Fruit fly (Drosophila melanogaster) whole organism, embryonic: Measurements from ENCODE around the gene CG8066.

Experiments
- Bdp1 ChIP-seq: fragments of 200-800 bp; sonication (Bioruptor generic); optimal IDR thresholded peaks from 3 replicates; lab custom pipeline; 2016; ENCODE audit warnings: missing biosample characterization, missing genetic modification characterization
- Blimp-1 ChIP-seq: fragments of 200-800 bp; sonication (Bioruptor generic); optimal IDR thresholded peaks from 3 replicates; lab custom pipeline; 2018; ENCODE audit warnings: missing biosample characterization, missing genetic modification characterization, mild to moderate bottlenecking, moderate library complexity, missing genetic modification reagents
- CG10654 ChIP-seq: fragments of 200-800 bp; sonication (Bioruptor generic); optimal IDR thresholded peaks from 2 replicates; lab custom pipeline; 2016; ENCODE audit warnings: missing biosample characterization, missing genetic modification characterization
- CG13296 ChIP-seq: fragments of 200-800 bp; sonication (Bioruptor generic); optimal IDR thresholded peaks from 3 replicates; lab custom pipeline; 2018; ENCODE audit warnings: missing biosample characterization, mild to moderate bottlenecking, missing genetic modification characterization
- CG15479 ChIP-seq: fragments of 200-800 bp; sonication (Bioruptor generic); optimal IDR thresholded peaks from 3 replicates; lab custom pipeline; 2019; ENCODE audit warnings: missing biosample characterization, mild to moderate bottlenecking, missing genetic modification characterization, moderate library complexity
- CG15601 ChIP-seq: fragments of 200-800 bp; sonication (Bioruptor generic); optimal IDR thresholded peaks from 3 replicates; lab custom pipeline; 2019; ENCODE audit warnings: missing biosample characterization, mild to moderate bottlenecking, missing genetic modification characterization, moderate library complexity
- CG17361 ChIP-seq: fragments of 200-800 bp; sonication (Bioruptor generic); IDR thresholded peaks from 3 replicates; pipeline ENCODE4 v1.3.6; 2022; ENCODE audit warnings: missing biosample characterization, missing genetic modification characterization
- CG2875 ChIP-seq: fragments of 200-800 bp; sonication (Bioruptor generic); optimal IDR thresholded peaks from 2 replicates; lab custom pipeline; 2017; ENCODE audit warnings: missing biosample characterization, mild to moderate bottlenecking, missing genetic modification characterization, missing genetic modification reagents
- CG32532 ChIP-seq: fragments of 200-800 bp; sonication (Bioruptor generic); IDR thresholded peaks from 2 replicates; pipeline ENCODE4 v1.3.6; 2022; ENCODE audit warnings: missing biosample characterization, missing genetic modification characterization
- CG6689 ChIP-seq: fragments of 200-800 bp; sonication (Bioruptor generic); IDR thresholded peaks from 2 replicates; pipeline ENCODE4 v1.3.6; 2022; ENCODE audit warnings: missing biosample characterization, missing genetic modification characterization
- CG8478 ChIP-seq: fragments of >200 bp; optimal IDR thresholded peaks from 2 replicates; lab custom pipeline; 2018
- Camta ChIP-seq: fragments of 200-800 bp; sonication (Bioruptor generic); optimal IDR thresholded peaks from 2 replicates; lab custom pipeline; 2016; ENCODE audit warnings: missing biosample characterization, missing genetic modification characterization
- CoRest ChIP-seq: fragments of 200-800 bp; sonication (Bioruptor generic); optimal IDR thresholded peaks from 3 replicates; lab custom pipeline; 2018; ENCODE audit warnings: missing biosample characterization, mild to moderate bottlenecking, missing genetic modification characterization, moderate library complexity
- Dref ChIP-seq: fragments of 200-800 bp; sonication (Bioruptor generic); IDR thresholded peaks from 2 replicates; pipeline ENCODE4 v1.3.6; 2022; ENCODE audit warnings: missing biosample characterization, missing genetic modification characterization
- Eip74EF ChIP-seq, 2 experiments: fragments of 200-800 bp in 1 of 2; fragments of >200 bp in 1 of 2; sonication (Bioruptor generic) in 1 of 2; optimal IDR thresholded peaks; 2 replicates each; lab custom pipeline; 2017 to 2019; ENCODE audit warnings: missing biosample characterization in 2 of 2, missing genetic modification characterization in 2 of 2, mild to moderate bottlenecking in 1 of 2, moderate library complexity in 1 of 2
- HLH54F ChIP-seq: fragments of 200-800 bp; sonication (Bioruptor generic); optimal IDR thresholded peaks from 3 replicates; lab custom pipeline; 2016; ENCODE audit warnings: missing biosample characterization, missing genetic modification characterization
- Hmr ChIP-seq: fragments of 200-800 bp; sonication (Bioruptor generic); optimal IDR thresholded peaks from 3 replicates; lab custom pipeline; 2017; ENCODE audit warnings: mild to moderate bottlenecking, missing biosample characterization, missing genetic modification reagents, missing genetic modification characterization
- Hr3 ChIP-seq: fragments of 200-800 bp; sonication (Bioruptor generic); optimal IDR thresholded peaks from 3 replicates; lab custom pipeline; 2016; ENCODE audit warnings: missing biosample characterization, missing genetic modification characterization
- Mad ChIP-seq: fragments of 200-800 bp; sonication (Bioruptor generic); optimal IDR thresholded peaks from 2 replicates; lab custom pipeline; 2016; ENCODE audit warnings: missing biosample characterization, missing genetic modification characterization
- Meics ChIP-seq: fragments of 200-800 bp; sonication (Bioruptor generic); optimal IDR thresholded peaks from 2 replicates; lab custom pipeline; 2017; ENCODE audit warnings: missing biosample characterization, mild to moderate bottlenecking, missing genetic modification characterization
- Opbp ChIP-seq: fragments of 200-800 bp; sonication (Bioruptor generic); IDR thresholded peaks from 3 replicates; pipeline ENCODE4 v1.3.6; 2022; ENCODE audit warnings: missing biosample characterization, missing genetic modification characterization; ENCODE audit not compliant: partially characterized antibody
- Ptx1 ChIP-seq: fragments of 200-800 bp; sonication (Bioruptor generic); IDR thresholded peaks from 2 replicates; pipeline ENCODE4 v1.3.6; 2022; ENCODE audit warnings: missing biosample characterization, missing genetic modification characterization
- Ravus ChIP-seq: fragments of 200-800 bp; sonication (Bioruptor generic); IDR thresholded peaks from 2 replicates; pipeline ENCODE4 v1.3.6; 2022; ENCODE audit warnings: missing biosample characterization, missing genetic modification characterization
- Side ChIP-seq: fragments of 200-800 bp; sonication (Bioruptor generic); optimal IDR thresholded peaks from 2 replicates; lab custom pipeline; 2016; ENCODE audit warnings: missing biosample characterization, missing genetic modification characterization
- Sox100B ChIP-seq: fragments of 200-800 bp; sonication (Bioruptor generic); optimal IDR thresholded peaks from 3 replicates; lab custom pipeline; 2018; ENCODE audit warnings: missing biosample characterization, mild to moderate bottlenecking, missing genetic modification characterization
- Sox102F ChIP-seq: fragments of 200-800 bp; sonication (Bioruptor generic); optimal IDR thresholded peaks from 2 replicates; lab custom pipeline; 2018; ENCODE audit warnings: missing biosample characterization, mild to moderate bottlenecking, missing genetic modification characterization, moderate library complexity
- Stat92E ChIP-seq, 3 experiments: fragments of >200 bp in 2 of 3; fragments of 200-800 bp in 1 of 3; sonication (Bioruptor generic) in 1 of 3; optimal IDR thresholded peaks; 2 replicates each; lab custom pipeline; 2017 to 2019; ENCODE audit warnings: missing biosample characterization in 3 of 3, missing genetic modification characterization in 3 of 3, mild to moderate bottlenecking in 1 of 3, moderate library complexity in 1 of 3
- cad ChIP-seq: fragments of >200 bp; optimal IDR thresholded peaks from 2 replicates; lab custom pipeline; 2017; ENCODE audit warnings: missing biosample characterization, missing genetic modification characterization
- cato ChIP-seq: fragments of 200-800 bp; sonication (Bioruptor generic); optimal IDR thresholded peaks from 2 replicates; lab custom pipeline; 2016; ENCODE audit warnings: missing biosample characterization, missing genetic modification characterization, borderline replicate concordance
- croc ChIP-seq: fragments of 200-800 bp; sonication (Bioruptor generic); conservative IDR thresholded peaks from 3 replicates; pipeline ENCODE4 v1.3.6; 2022; ENCODE audit warnings: missing biosample characterization, missing genetic modification characterization
- crp ChIP-seq, 2 experiments: fragments of 200-800 bp; sonication (Bioruptor generic); optimal IDR thresholded peaks; 2 replicates in 1 of 2; 3 replicates in 1 of 2; lab custom pipeline; 2017; ENCODE audit warnings: missing biosample characterization in 2 of 2, missing genetic modification characterization in 2 of 2, mild to moderate bottlenecking in 1 of 2, moderate library complexity in 1 of 2
- dmrt99B ChIP-seq: fragments of 200-800 bp; sonication (Bioruptor generic); optimal IDR thresholded peaks from 2 replicates; lab custom pipeline; 2018; ENCODE audit warnings: missing biosample characterization, mild to moderate bottlenecking, missing genetic modification characterization, moderate library complexity
- exex ChIP-seq: fragments of 200-800 bp; sonication (Bioruptor generic); optimal IDR thresholded peaks from 4 replicates; lab custom pipeline; 2018; ENCODE audit warnings: missing biosample characterization, mild to moderate bottlenecking, missing genetic modification characterization, moderate library complexity
- ftz-f1 ChIP-seq: fragments of 200-800 bp; sonication (Bioruptor generic); optimal IDR thresholded peaks from 2 replicates; lab custom pipeline; 2016; ENCODE audit warnings: missing biosample characterization, missing genetic modification characterization
- grau ChIP-seq: fragments of 200-800 bp; optimal IDR thresholded peaks from 3 replicates; lab custom pipeline; 2019; ENCODE audit warnings: missing biosample characterization, mild to moderate bottlenecking, missing genetic modification characterization, moderate library complexity
- gro ChIP-seq: fragments of 200-800 bp; sonication (Bioruptor generic); optimal IDR thresholded peaks from 2 replicates; lab custom pipeline; 2016; ENCODE audit warnings: missing biosample characterization, missing genetic modification characterization
- jigr1 ChIP-seq: fragments of 200-800 bp; sonication (Bioruptor generic); IDR thresholded peaks from 3 replicates; pipeline ENCODE4 v1.3.6; 2022; ENCODE audit warnings: missing biosample characterization, missing genetic modification characterization
- lov ChIP-seq, 2 experiments: fragments of 200-800 bp in 1 of 2; fragments of >200 bp in 1 of 2; sonication (Bioruptor generic) in 1 of 2; IDR thresholded peaks in 1 of 2; optimal IDR thresholded peaks in 1 of 2; 2 replicates in 1 of 2; 3 replicates in 1 of 2; pipeline versions ENCODE4 v1.3.6 to Lab custom; 2017 to 2022; ENCODE audit warnings: missing biosample characterization in 1 of 2, missing genetic modification characterization in 1 of 2
- schlank ChIP-seq: fragments of 200-800 bp; sonication (Bioruptor generic); optimal IDR thresholded peaks from 2 replicates; lab custom pipeline; 2018; ENCODE audit warnings: missing biosample characterization, mild to moderate bottlenecking, missing genetic modification characterization
- sug ChIP-seq: fragments of 200-800 bp; optimal IDR thresholded peaks from 2 replicates; lab custom pipeline; 2019; ENCODE audit warnings: missing biosample characterization, mild to moderate bottlenecking, missing genetic modification characterization, moderate library complexity
- tin ChIP-seq: fragments of 200-800 bp; sonication (Bioruptor generic); optimal IDR thresholded peaks from 3 replicates; lab custom pipeline; 2016; ENCODE audit warnings: missing biosample characterization, missing genetic modification characterization
- trem ChIP-seq: fragments of 200-800 bp; optimal IDR thresholded peaks from 3 replicates; lab custom pipeline; 2019; ENCODE audit warnings: missing biosample characterization, mild to moderate bottlenecking, missing genetic modification characterization, moderate library complexity

The CG8066 gene

DNA sequence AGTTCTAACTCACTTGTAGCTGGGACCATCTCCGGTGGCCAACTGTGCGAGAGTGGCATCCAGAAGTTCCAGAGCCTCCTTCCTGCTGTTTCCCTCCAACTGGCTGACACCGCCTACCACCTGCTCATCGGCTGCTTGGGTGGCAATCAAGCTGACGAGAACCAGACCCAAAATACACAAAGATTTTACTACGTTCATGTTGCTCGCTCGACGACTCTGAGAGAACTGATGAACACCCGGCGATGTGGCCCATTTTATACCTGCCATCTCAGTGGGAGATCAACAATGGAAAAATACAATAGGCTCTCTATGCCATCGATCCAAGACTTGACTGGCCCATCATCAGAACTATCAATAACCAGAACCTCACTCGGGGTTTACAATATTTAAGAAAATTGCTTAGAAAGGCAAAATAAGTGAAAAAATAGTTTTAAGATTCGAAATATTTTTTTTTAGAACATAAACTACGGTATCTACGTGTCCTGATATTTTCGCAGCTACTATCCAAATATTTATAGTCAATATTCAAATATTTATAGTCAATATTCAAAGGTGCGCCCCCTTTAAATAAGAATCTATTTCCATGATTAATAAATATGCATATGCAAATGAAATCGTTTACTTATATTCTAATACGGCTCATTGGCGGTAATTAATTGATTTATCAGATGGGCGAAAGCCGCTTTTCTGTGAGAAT lies 912 bp upstream of the CG8066 start, which contains the start of gene Cys (continued):
- TF ChIP-seq Ravus (GFP tag; lab: Robert Waterston, UW): no peak
- TF ChIP-seq CG13296 (GFP tag; lab: Kevin White, UChicago): no peak
- no peak for TF ChIP-seq Dref (GFP tag; lab: Robert Waterston, UW)
- no peak for TF ChIP-seq crp (GFP tag; optimal IDR thresholded peaks at IDR 0.05; lab: Kevin White, UChicago)
- TF ChIP-seq gro (GFP tag; lab: Kevin White, UChicago): no peak
- TF ChIP-seq sug (tag; lab: Kevin White, UChicago): peak; percentile 34
- peak; percentile 1 for TF ChIP-seq Blimp-1 (GFP tag; lab: Kevin White, UChicago)
- peak; percentile 27 for TF ChIP-seq grau (tag; lab: Kevin White, UChicago)
- no peak for TF ChIP-seq Camta (GFP tag; lab: Kevin White, UChicago)
- no peak for TF ChIP-seq cato (GFP tag; lab: Kevin White, UChicago)
- peak; percentile 38; the same call in 2 of the 3 replicates for TF ChIP-seq CG17361 (GFP tag; lab: Robert Waterston, UW)
- no peak for TF ChIP-seq CG15479
- TF ChIP-seq Sox100B (GFP tag; lab: Kevin White, UChicago): no peak
- TF ChIP-seq Eip74EF (GFP tag; optimal IDR thresholded peaks at IDR 0.05; lab: Kevin White, UChicago): peak in 1 of 2 experiments; percentile 15
- TF ChIP-seq dmrt99B (tag; lab: Kevin White, UChicago): peak; percentile 43
- no peak for TF ChIP-seq Ptx1
- no peak for TF ChIP-seq Stat92E (GFP tag; optimal IDR thresholded peaks at IDR 0.05; lab: Kevin White, UChicago)
- TF ChIP-seq Side (GFP tag; lab: Kevin White, UChicago): no peak
- no peak for TF ChIP-seq CG10654 (GFP tag; lab: Kevin White, UChicago)
- TF ChIP-seq schlank (tag; lab: Kevin White, UChicago): peak; percentile 9
- no peak for TF ChIP-seq lov (optimal IDR thresholded peaks at IDR 0.05; lab: Kevin White, UChicago)
- no peak for TF ChIP-seq lov (GFP tag; IDR thresholded peaks at IDR 0.05; lab: Robert Waterston, UW)
- no peak for TF ChIP-seq croc
- TF ChIP-seq Opbp (GFP tag; lab: Robert Waterston, UW): 0 out of 3 replicates have a peak, but pooled peaks have one; percentile 9
- peak; percentile 35 for TF ChIP-seq HLH54F (GFP tag; lab: Kevin White, UChicago)
- no peak for TF ChIP-seq Mad
- TF ChIP-seq tin: no peak
- no peak for TF ChIP-seq trem (tag; lab: Kevin White, UChicago)
- TF ChIP-seq CG2875 (GFP tag; lab: Kevin White, UChicago): peak; percentile 10
- TF ChIP-seq Hr3: no peak
- TF ChIP-seq CG32532 (GFP tag; lab: Robert Waterston, UW): peak; percentile 47; the same call in 1 of the 2 replicates

DNA sequence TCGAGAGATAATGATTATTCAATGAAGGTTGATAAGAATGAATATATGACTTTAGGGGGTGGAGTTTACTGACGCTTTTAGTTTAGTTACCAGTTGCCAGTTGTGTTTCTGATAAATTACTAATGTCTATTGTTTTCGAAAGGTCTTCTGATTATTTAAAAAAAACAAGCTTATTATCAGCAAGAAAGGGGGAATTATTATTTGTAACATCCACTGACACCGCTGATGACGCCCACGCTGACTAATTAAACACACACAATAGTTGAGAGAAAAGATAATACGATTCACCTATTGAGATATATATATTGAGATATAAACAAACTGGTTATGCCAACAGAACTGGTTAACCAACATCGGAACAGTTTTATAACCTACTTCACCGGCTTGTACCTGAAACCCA lies 851 bp downstream of the CG8066 start:
- TF ChIP-seq CG6689 (GFP tag; lab: Robert Waterston, UW): no peak
- peak; percentile 58 for TF ChIP-seq exex (tag; lab: Kevin White, UChicago)

DNA sequence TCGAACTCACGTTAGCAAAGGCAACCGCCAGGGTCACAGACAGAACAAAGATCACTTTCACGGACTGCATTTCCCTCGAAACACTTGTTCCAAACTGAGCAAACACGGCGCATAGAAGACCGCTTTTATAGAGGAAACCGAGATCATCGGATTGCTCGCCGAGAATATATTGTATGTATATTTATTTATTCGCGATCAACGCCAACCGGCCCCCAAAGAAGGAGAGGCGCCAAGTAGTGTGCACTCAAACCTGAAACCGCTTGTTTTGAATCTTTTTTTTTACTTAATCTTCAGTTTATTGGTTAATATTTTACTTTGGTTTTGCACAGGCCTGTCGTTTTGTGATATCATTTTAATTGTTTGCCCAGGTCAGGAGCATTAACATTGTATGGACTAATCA lies 1.3 kb downstream of the CG8066 start, which contains the start of gene CG31313:
TSS of gene CG31313 (minus strand) at position 101 of the 400 bp plus-strand sequence.
- TF ChIP-seq jigr1 (GFP tag; lab: Robert Waterston, UW) (no peak), Bdp1 (GFP tag; lab: Kevin White, UChicago) (no peak), CG10654 (GFP tag; lab: Kevin White, UChicago) (no peak), gro (GFP tag; lab: Kevin White, UChicago) (no peak), Sox102F (no peak), Meics (GFP tag; lab: Kevin White, UChicago) (no peak), ftz-f1 (no peak), CG15601 (no peak), cad (GFP tag; lab: Kevin White, UChicago) (no peak), CoRest (tag; lab: Kevin White, UChicago) (no peak), Hmr (no peak), CG8478 (no peak)
